Worm (Caenorhabditis elegans) whole organism, mixed stage, embryonic: ENCODE results near the gene haf-1.
A peak's percentile ranks its signal among the peaks of the same experiment; 100 is the strongest.

Source experiments
- M03D4.4 ChIP-seq: sonication (generic microtip); optimal IDR thresholded peaks from 2 replicates; lab custom pipeline; 2017; ENCODE audit warnings: mild to moderate bottlenecking, missing genetic modification characterization, missing compliant biosample characterization
- blmp-1 ChIP-seq: fragments of 150-350 bp; optimal IDR thresholded peaks from 2 replicates; lab custom pipeline; 2014; ENCODE audit warnings: missing biosample characterization, missing genetic modification characterization
- ceh-39 ChIP-seq: fragments of 150-350 bp; optimal IDR thresholded peaks from 2 replicates; lab custom pipeline; 2014; ENCODE audit warnings: missing biosample characterization, missing genetic modification characterization
- ces-1 ChIP-seq: fragments of 150-350 bp; optimal IDR thresholded peaks from 2 replicates; lab custom pipeline; 2014; ENCODE audit warnings: missing biosample characterization, missing genetic modification reagents, missing genetic modification characterization
- cnd-1 ChIP-seq: fragments of 200-800 bp; sonication (Bioruptor generic); optimal IDR thresholded peaks from 2 replicates; lab custom pipeline; 2018; ENCODE audit warnings: mild to moderate bottlenecking, missing genetic modification characterization, missing compliant biosample characterization
- drap-1 ChIP-seq: fragments of 200-800 bp; sonication (Bioruptor generic); optimal IDR thresholded peaks from 3 replicates; lab custom pipeline; 2018; ENCODE audit warnings: mild to moderate bottlenecking, missing genetic modification characterization, missing compliant biosample characterization
- elt-1 ChIP-seq: sonication (generic microtip); optimal IDR thresholded peaks from 2 replicates; lab custom pipeline; 2017; ENCODE audit warnings: missing genetic modification characterization, mild to moderate bottlenecking, missing compliant biosample characterization, antibody characterized with exemption, moderate library complexity, borderline replicate concordance; ENCODE audit not compliant: insufficient read depth
- flh-1 ChIP-seq: fragments of 200-800 bp; sonication (Bioruptor generic); optimal IDR thresholded peaks from 2 replicates; lab custom pipeline; 2018; ENCODE audit warnings: mild to moderate bottlenecking, missing genetic modification characterization, moderate library complexity, missing compliant biosample characterization
- ham-2 ChIP-seq: fragments of 200-800 bp; sonication (Bioruptor generic); optimal IDR thresholded peaks from 2 replicates; lab custom pipeline; 2018; ENCODE audit warnings: mild to moderate bottlenecking, missing genetic modification characterization, missing compliant biosample characterization
- hlh-1 ChIP-seq: fragments of 150-350 bp; optimal IDR thresholded peaks from 2 replicates; lab custom pipeline; 2014; ENCODE audit warnings: missing biosample characterization, missing genetic modification reagents, missing genetic modification characterization
- lin-13 ChIP-seq: fragments of 150-350 bp; optimal IDR thresholded peaks from 2 replicates; lab custom pipeline; 2014; ENCODE audit warnings: missing biosample characterization, missing genetic modification characterization
- lsy-2 ChIP-seq: fragments of 150-350 bp; optimal IDR thresholded peaks from 2 replicates; lab custom pipeline; 2014; ENCODE audit warnings: missing biosample characterization, missing genetic modification characterization
- mep-1 ChIP-seq: fragments of 150-350 bp; optimal IDR thresholded peaks from 2 replicates; lab custom pipeline; 2017; ENCODE audit warnings: missing biosample characterization, missing genetic modification reagents, missing genetic modification characterization, inconsistent platforms
- mls-2 ChIP-seq: sonication (generic microtip); optimal IDR thresholded peaks from 2 replicates; lab custom pipeline; 2016; ENCODE audit warnings: mild to moderate bottlenecking, missing genetic modification characterization, moderate library complexity, missing compliant biosample characterization
- nhr-12 ChIP-seq: fragments of 150-350 bp; optimal IDR thresholded peaks from 2 replicates; lab custom pipeline; 2014; ENCODE audit warnings: missing biosample characterization, missing genetic modification characterization
- nhr-2 ChIP-seq: fragments of 150-350 bp; optimal IDR thresholded peaks from 2 replicates; lab custom pipeline; 2014; ENCODE audit warnings: missing biosample characterization, missing genetic modification characterization
- nhr-237 ChIP-seq: fragments of 150-350 bp; optimal IDR thresholded peaks from 2 replicates; lab custom pipeline; 2014; ENCODE audit warnings: missing biosample characterization, missing genetic modification characterization
- nhr-28 ChIP-seq: fragments of 150-350 bp; optimal IDR thresholded peaks from 2 replicates; lab custom pipeline; 2014; ENCODE audit warnings: missing biosample characterization, missing genetic modification characterization
- nhr-76 ChIP-seq: sonication (generic microtip); optimal IDR thresholded peaks from 2 replicates; lab custom pipeline; 2017; ENCODE audit warnings: missing biosample characterization, missing genetic modification characterization
- pha-4 ChIP-seq: fragments of 150-350 bp; optimal IDR thresholded peaks from 2 replicates; lab custom pipeline; 2018; ENCODE audit warnings: missing biosample characterization, missing genetic modification reagents, missing genetic modification characterization
- sem-2 ChIP-seq: fragments of 200-800 bp; sonication (Bioruptor generic); optimal IDR thresholded peaks from 2 replicates; lab custom pipeline; 2018; ENCODE audit warnings: mild to moderate bottlenecking, missing genetic modification characterization, missing compliant biosample characterization
- snpc-4 ChIP-seq: fragments of 150-350 bp; optimal IDR thresholded peaks from 2 replicates; lab custom pipeline; 2014; ENCODE audit warnings: missing biosample characterization, missing genetic modification characterization
- sptf-1 ChIP-seq: sonication (generic microtip); optimal IDR thresholded peaks from 2 replicates; lab custom pipeline; 2017; ENCODE audit warnings: mild to moderate bottlenecking, missing genetic modification characterization, moderate library complexity, missing compliant biosample characterization
- tbx-8 ChIP-seq: fragments of 200-800 bp; sonication (Bioruptor generic); optimal IDR thresholded peaks from 2 replicates; lab custom pipeline; 2018; ENCODE audit warnings: mild to moderate bottlenecking, missing genetic modification characterization, moderate library complexity, missing compliant biosample characterization
- unc-120 ChIP-seq: sonication (generic microtip); optimal IDR thresholded peaks from 2 replicates; lab custom pipeline; 2017; ENCODE audit warnings: missing genetic modification characterization, missing compliant biosample characterization; ENCODE audit not compliant: poor library complexity, severe bottlenecking
- unc-39 ChIP-seq: fragments of 150-350 bp; optimal IDR thresholded peaks from 2 replicates; lab custom pipeline; 2014; ENCODE audit warnings: missing biosample characterization, missing genetic modification characterization
- unc-62 ChIP-seq: fragments of 150-350 bp; optimal IDR thresholded peaks from 2 replicates; lab custom pipeline; 2014; ENCODE audit warnings: missing biosample characterization, missing genetic modification reagents, missing genetic modification characterization
- zip-8 ChIP-seq: fragments of 150-350 bp; optimal IDR thresholded peaks from 2 replicates; lab custom pipeline; 2014; ENCODE audit warnings: missing biosample characterization, missing genetic modification characterization
- ztf-11 ChIP-seq: fragments of 150-350 bp; optimal IDR thresholded peaks from 2 replicates; lab custom pipeline; 2014; ENCODE audit warnings: missing biosample characterization, missing genetic modification characterization

The haf-1 gene

DNA sequence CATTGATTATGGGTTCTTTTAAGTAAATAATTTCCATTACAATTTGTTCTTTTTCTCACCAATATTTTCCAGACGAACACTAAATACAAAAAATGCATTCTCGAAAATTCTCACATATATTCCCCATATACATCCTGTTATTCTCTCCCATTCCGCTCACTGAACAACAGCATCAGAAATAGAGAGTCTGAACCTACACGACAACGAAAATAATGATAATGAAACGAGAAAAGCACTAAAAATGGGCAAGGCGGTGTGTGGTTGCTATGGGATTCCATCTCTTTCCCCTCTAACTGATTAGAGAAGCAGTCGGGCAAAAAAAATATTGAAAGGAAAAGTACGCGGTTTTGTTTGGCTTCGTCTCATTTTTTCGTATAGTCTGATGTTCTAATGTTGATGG lies 6.8 kb downstream of the haf-1 start, which contains the start of gene C30H6.12:
Gene C30H6.12, plus strand, starts transcription at position 301 of the 400 bp plus-strand sequence.
- TF ChIP-seq nhr-237 = no peak
- no peak for TF ChIP-seq unc-120
- TF ChIP-seq hlh-1 (tag; lab: Kevin White, UChicago) = no peak
- TF ChIP-seq M03D4.4 = no peak
- TF ChIP-seq ham-2 = no peak
- TF ChIP-seq ceh-39 = no peak
- TF ChIP-seq unc-39 = no peak
- TF ChIP-seq zip-8 (tag; lab: Kevin White, UChicago) = no peak
- no peak for TF ChIP-seq lin-13 (tag; lab: Kevin White, UChicago)
- TF ChIP-seq tbx-8 (GFP tag; lab: Kevin White, UChicago) = no peak
- no peak for TF ChIP-seq drap-1
- no peak for TF ChIP-seq pha-4 (tag; lab: Kevin White, UChicago)
- no peak for TF ChIP-seq mls-2 (tag; lab: Kevin White, UChicago)
- no peak for TF ChIP-seq snpc-4 (tag; lab: Kevin White, UChicago)
- no peak for TF ChIP-seq elt-1 (tag; lab: Kevin White, UChicago)
- TF ChIP-seq unc-62 (GFP tag; lab: Kevin White, UChicago) = no peak
- no peak for TF ChIP-seq nhr-28 (tag; lab: Kevin White, UChicago)

ce11 chrIV:17387442-17387967 lies 11.3 kb downstream of the haf-1 start, which contains the start of gene T02D1.8:
T02D1.8 (minus strand) TSS chrIV:17387492.
- TF ChIP-seq hlh-1 (tag; lab: Kevin White, UChicago) = peak; percentile 25
- no peak for TF ChIP-seq unc-39

DNA sequence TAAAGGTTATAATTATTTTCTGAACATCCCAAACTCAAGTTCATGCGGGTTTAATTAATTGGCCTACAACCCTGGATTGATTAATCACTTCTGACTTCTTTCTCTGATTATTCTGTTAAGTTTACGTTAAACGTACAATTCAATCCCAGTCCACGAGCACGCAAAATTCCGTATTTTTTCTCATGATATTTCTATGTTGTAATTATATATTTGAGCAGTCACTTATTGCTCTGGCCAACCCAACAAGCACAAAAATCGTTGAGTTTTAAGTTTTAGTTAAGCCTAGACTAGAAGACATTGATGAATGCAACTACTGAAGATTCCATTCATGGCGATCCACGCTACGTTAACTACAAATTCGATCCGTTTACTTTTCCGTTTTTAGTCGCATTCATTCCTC lies 19.7 kb downstream of the haf-1 start, which contains the start of gene sru-15:
Gene sru-15, plus strand, starts transcription at position 301 of the 400 bp plus-strand sequence.
- TF ChIP-seq snpc-4 (tag; lab: Kevin White, UChicago) (no peak), nhr-12 (no peak), pha-4 (tag; lab: Kevin White, UChicago) (no peak), lin-13 (tag; lab: Kevin White, UChicago) (no peak), nhr-2 (no peak), mep-1 (tag; lab: Kevin White, UChicago) (no peak), mls-2 (tag; lab: Kevin White, UChicago) (no peak)

- no peak for TF ChIP-seq nhr-12
- no peak for TF ChIP-seq nhr-237
- TF ChIP-seq ces-1 (GFP tag; lab: Kevin White, UChicago) = no peak
- TF ChIP-seq pha-4 (tag; lab: Kevin White, UChicago) = no peak
- no peak for TF ChIP-seq lsy-2 (tag; lab: Kevin White, UChicago)
- no peak for TF ChIP-seq ham-2
- no peak for TF ChIP-seq mls-2 (tag; lab: Kevin White, UChicago)
- TF ChIP-seq, all 35 proteins: peak for 0
These were observed 23.2 kb downstream of the haf-1 start, which contains the start of gene T02D1.4 for ce11 chrIV:17399455-17399854. T02D1.4 (plus strand) TSS chrIV:17399755.

DNA sequence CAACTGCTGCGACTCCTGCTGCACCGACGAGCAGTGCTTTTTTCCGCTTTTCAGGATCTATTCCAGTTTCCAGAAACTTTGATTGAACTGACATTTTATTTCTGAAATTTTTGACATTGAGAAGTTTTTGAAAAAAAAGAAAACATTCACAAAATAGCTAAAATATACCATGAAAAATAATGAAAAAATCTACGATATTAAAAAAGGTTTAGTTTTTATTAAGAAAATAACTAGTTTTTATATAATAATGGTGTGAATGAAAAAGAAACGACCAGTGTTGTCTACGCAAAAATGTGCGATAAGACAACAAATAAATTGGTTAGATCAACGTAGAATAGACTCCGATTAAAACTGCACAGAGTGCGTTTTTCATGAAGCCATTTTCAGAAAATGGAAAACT lies 29.3 kb downstream of the haf-1 start, which contains the start of gene pmp-4:
Gene pmp-4, minus strand, starts transcription at position 101 of the 400 bp plus-strand sequence.
- TF ChIP-seq drap-1 = no peak

- TF ChIP-seq cnd-1 = no peak
- no peak for TF ChIP-seq sptf-1 (tag; lab: Kevin White, UChicago)
- no peak for TF ChIP-seq blmp-1 (tag; lab: Kevin White, UChicago)
- no peak for TF ChIP-seq unc-39
- TF ChIP-seq nhr-28 (tag; lab: Kevin White, UChicago) = no peak
- TF ChIP-seq zip-8 (tag; lab: Kevin White, UChicago) = no peak
- TF ChIP-seq mep-1 (tag; lab: Kevin White, UChicago) = no peak
- TF ChIP-seq pha-4 (tag; lab: Kevin White, UChicago) = no peak
- TF ChIP-seq ces-1 (GFP tag; lab: Kevin White, UChicago) = no peak
- no peak for TF ChIP-seq M03D4.4
- TF ChIP-seq hlh-1 (tag; lab: Kevin White, UChicago) = no peak
- no peak for TF ChIP-seq lin-13 (tag; lab: Kevin White, UChicago)
- TF ChIP-seq ztf-11 (tag; lab: Kevin White, UChicago) = no peak
- TF ChIP-seq nhr-76 (tag; lab: Kevin White, UChicago) = no peak
- TF ChIP-seq drap-1 = no peak
- no peak for TF ChIP-seq snpc-4 (tag; lab: Kevin White, UChicago)
- no peak for TF ChIP-seq nhr-237
- no peak for TF ChIP-seq sem-2 (GFP tag; lab: Kevin White, UChicago)
- no peak for TF ChIP-seq flh-1 (GFP tag; lab: Kevin White, UChicago)
These were observed 29.9 kb downstream of the haf-1 start for ce11 chrIV:17406119-17406518.
